Fruit fly (Drosophila melanogaster): ENCODE results near the gene CG3862.

dm6 chr2L:870285-870684 lies 44.6 kb upstream of the CG3862 start, which contains the start of gene PNUTS:
- TF ChIP-seq pan (optimal IDR thresholded peaks at IDR 0.05) (no peak), fru (GFP tag; optimal IDR thresholded peaks at IDR 0.05) (no peak), Myc (optimal IDR thresholded peaks at IDR 0.05) (no peak), ey (GFP tag; optimal IDR thresholded peaks at IDR 0.05) (no peak), CG9705 (GFP tag; optimal IDR thresholded peaks at IDR 0.05) (no peak), br (GFP tag; optimal IDR thresholded peaks at IDR 0.05) (no peak), psq (GFP tag; optimal IDR thresholded peaks at IDR 0.05) (no peak), usp (GFP tag; optimal IDR thresholded peaks at IDR 0.05) (no peak), Hr83 (GFP tag; optimal IDR thresholded peaks at IDR 0.05; ENCODE audit: poor library complexity, severe bottlenecking) (no peak), Hr78 (GFP tag; optimal IDR thresholded peaks at IDR 0.05) (no peak), dl (GFP tag; optimal IDR thresholded peaks at IDR 0.05; ENCODE audit: insufficient read depth in 1 of 2, partially characterized antibody in 2 of 2) (peak in 1 of 2 experiments; percentile 24), jim (GFP tag; optimal IDR thresholded peaks at IDR 0.05) (no peak), Abd-B (GFP tag; optimal IDR thresholded peaks at IDR 0.05) (no peak), lola (GFP tag; optimal IDR thresholded peaks at IDR 0.05) (no peak)

Data from whole organism, wandering third instar larva.